Fruit fly (Drosophila melanogaster) whole organism, embryonic: ENCODE data around the gene obst-G.

Experiments
- CG10209 ChIP-seq: fragments of 200-800 bp; sonication (Bioruptor generic); optimal IDR thresholded peaks from 3 replicates; lab custom pipeline; 2017; ENCODE audit warnings: missing biosample characterization, mild to moderate bottlenecking, missing genetic modification characterization, missing genetic modification reagents
- CG10321 ChIP-seq: fragments of 200-800 bp; sonication (Bioruptor generic); IDR thresholded peaks from 2 replicates; pipeline ENCODE4 v1.3.6; 2022; ENCODE audit warnings: missing biosample characterization, missing genetic modification characterization
- CG11247 ChIP-seq: fragments of 200-800 bp; sonication (Bioruptor generic); IDR thresholded peaks from 2 replicates; pipeline ENCODE4 v1.3.6; 2022; ENCODE audit warnings: missing biosample characterization, missing genetic modification characterization
- CG14667 ChIP-seq: fragments of 200-800 bp; sonication (Bioruptor generic); IDR thresholded peaks from 2 replicates; pipeline ENCODE4 v1.3.6; 2022; ENCODE audit warnings: missing biosample characterization, missing genetic modification characterization
- CG15011 ChIP-seq: fragments of 200-800 bp; sonication (Bioruptor generic); optimal IDR thresholded peaks from 3 replicates; lab custom pipeline; 2018; ENCODE audit warnings: missing biosample characterization, mild to moderate bottlenecking, missing genetic modification characterization
- CG15479 ChIP-seq: fragments of 200-800 bp; sonication (Bioruptor generic); optimal IDR thresholded peaks from 3 replicates; lab custom pipeline; 2019; ENCODE audit warnings: missing biosample characterization, mild to moderate bottlenecking, missing genetic modification characterization, moderate library complexity
- CG1603 ChIP-seq: fragments of 200-800 bp; sonication (Bioruptor generic); optimal IDR thresholded peaks from 2 replicates; lab custom pipeline; 2019; ENCODE audit warnings: missing biosample characterization, mild to moderate bottlenecking, missing genetic modification characterization, moderate library complexity
- CG17385 ChIP-seq: fragments of 200-800 bp; sonication (Bioruptor generic); optimal IDR thresholded peaks from 3 replicates; lab custom pipeline; 2018; ENCODE audit warnings: missing biosample characterization, mild to moderate bottlenecking, missing genetic modification characterization
- CG17912 ChIP-seq: fragments of 200-800 bp; sonication (Bioruptor generic); optimal IDR thresholded peaks from 2 replicates; lab custom pipeline; 2018; ENCODE audit warnings: missing biosample characterization, mild to moderate bottlenecking, missing genetic modification characterization
- CG18011 ChIP-seq: fragments of 200-800 bp; sonication (Bioruptor generic); optimal IDR thresholded peaks from 2 replicates; lab custom pipeline; 2017; ENCODE audit warnings: missing biosample characterization, missing genetic modification characterization, mild to moderate bottlenecking, moderate library complexity, missing genotype
- CG1832 ChIP-seq: fragments of 200-800 bp; sonication (Bioruptor generic); optimal IDR thresholded peaks from 2 replicates; lab custom pipeline; 2017; ENCODE audit warnings: missing biosample characterization, mild to moderate bottlenecking, missing genetic modification characterization, inconsistent platforms
- CG42726 ChIP-seq: fragments of 200-800 bp; sonication (Bioruptor generic); IDR thresholded peaks from 2 replicates; pipeline ENCODE4 v1.3.6; 2022; ENCODE audit warnings: missing biosample characterization, missing genetic modification characterization; ENCODE audit not compliant: partially characterized antibody
- CG6254 ChIP-seq: fragments of 200-800 bp; sonication (Bioruptor generic); optimal IDR thresholded peaks from 3 replicates; lab custom pipeline; 2017; ENCODE audit warnings: mild to moderate bottlenecking, missing biosample characterization, missing genetic modification reagents, missing genetic modification characterization
- CG6791 ChIP-seq: fragments of 200-800 bp; sonication (Bioruptor generic); IDR thresholded peaks from 3 replicates; pipeline ENCODE4 v1.3.6; 2022; ENCODE audit warnings: missing biosample characterization, missing genetic modification characterization; ENCODE audit not compliant: partially characterized antibody
- CG8478 ChIP-seq: fragments of >200 bp; optimal IDR thresholded peaks from 2 replicates; lab custom pipeline; 2018
- Chrac-16 ChIP-seq: fragments of 200-800 bp; sonication (Bioruptor generic); optimal IDR thresholded peaks from 3 replicates; lab custom pipeline; 2016; ENCODE audit warnings: missing biosample characterization, missing genetic modification characterization
- Deaf1 ChIP-seq: fragments of 200-800 bp; optimal IDR thresholded peaks from 3 replicates; lab custom pipeline; 2019; ENCODE audit warnings: missing biosample characterization, mild to moderate bottlenecking, missing genetic modification characterization, moderate library complexity
- Dip3 ChIP-seq: fragments of 200-800 bp; sonication (Bioruptor generic); optimal IDR thresholded peaks from 3 replicates; lab custom pipeline; 2016; ENCODE audit warnings: missing biosample characterization, missing genetic modification characterization
- Doc2 ChIP-seq: fragments of 200-800 bp; sonication (Bioruptor generic); IDR thresholded peaks from 2 replicates; pipeline ENCODE4 v1.3.6; 2022; ENCODE audit warnings: missing biosample characterization, missing genetic modification characterization
- Drgx ChIP-seq: fragments of 200-800 bp; sonication (Bioruptor generic); IDR thresholded peaks from 2 replicates; pipeline ENCODE4 v1.3.6; 2022; ENCODE audit warnings: missing biosample characterization, missing genetic modification characterization
- Fer3 ChIP-seq: fragments of 200-800 bp; sonication (Bioruptor generic); optimal IDR thresholded peaks from 2 replicates; lab custom pipeline; 2018; ENCODE audit warnings: missing biosample characterization, mild to moderate bottlenecking, missing genetic modification characterization, moderate library complexity
- Kr ChIP-seq: fragments of 200-800 bp; sonication (Bioruptor generic); optimal IDR thresholded peaks from 2 replicates; lab custom pipeline; 2017; ENCODE audit warnings: missing biosample characterization, mild to moderate bottlenecking, missing genetic modification characterization
- MTF-1 ChIP-seq: fragments of 200-800 bp; sonication (Bioruptor generic); optimal IDR thresholded peaks from 2 replicates; lab custom pipeline; 2018; ENCODE audit warnings: missing biosample characterization, mild to moderate bottlenecking, missing genetic modification characterization, borderline replicate concordance
- Med ChIP-seq: fragments of 200-800 bp; sonication (Bioruptor generic); peaks from one replicate; lab custom pipeline; 2016; ENCODE audit warnings: missing biosample characterization, missing genetic modification characterization, mild to moderate bottlenecking, inconsistent platforms, moderate library complexity
- Neu2 ChIP-seq: fragments of 200-800 bp; sonication (Bioruptor generic); optimal IDR thresholded peaks from 3 replicates; lab custom pipeline; 2016; ENCODE audit warnings: missing biosample characterization, missing genetic modification characterization, borderline replicate concordance
- Nf-YA ChIP-seq: fragments of 200-800 bp; sonication (Bioruptor generic); IDR thresholded peaks from 2 replicates; pipeline ENCODE4 v1.3.6; 2022; ENCODE audit warnings: missing biosample characterization, missing genetic modification characterization
- Nf-YB ChIP-seq: fragments of 200-800 bp; sonication (Bioruptor generic); optimal IDR thresholded peaks from 3 replicates; lab custom pipeline; 2019; ENCODE audit warnings: missing biosample characterization, mild to moderate bottlenecking, missing genetic modification characterization, moderate library complexity
- Nf-YC ChIP-seq: fragments of 200-800 bp; optimal IDR thresholded peaks from 3 replicates; lab custom pipeline; 2019; ENCODE audit warnings: missing biosample characterization, mild to moderate bottlenecking, missing genetic modification characterization, moderate library complexity
- Oli ChIP-seq: fragments of 200-800 bp; sonication (Bioruptor generic); optimal IDR thresholded peaks from 2 replicates; lab custom pipeline; 2018; ENCODE audit warnings: missing biosample characterization, mild to moderate bottlenecking, missing genetic modification characterization, moderate library complexity
- Pdp1 ChIP-seq, 2 experiments: fragments of 200-800 bp; sonication (Bioruptor generic); optimal IDR thresholded peaks; 3 replicates each; lab custom pipeline; 2016; ENCODE audit warnings: missing biosample characterization in 2 of 2, missing genetic modification characterization in 2 of 2, mild to moderate bottlenecking in 1 of 2, moderate library complexity in 1 of 2
- Ravus ChIP-seq: fragments of 200-800 bp; sonication (Bioruptor generic); IDR thresholded peaks from 2 replicates; pipeline ENCODE4 v1.3.6; 2022; ENCODE audit warnings: missing biosample characterization, missing genetic modification characterization
- Scr ChIP-seq: fragments of 200-800 bp; sonication (Bioruptor generic); IDR thresholded peaks from 2 replicates; pipeline ENCODE4 v1.3.6; 2022; ENCODE audit warnings: missing biosample characterization, missing genetic modification characterization; ENCODE audit not compliant: partially characterized antibody
- Ssrp ChIP-seq: fragments of 200-800 bp; sonication (Bioruptor generic); optimal IDR thresholded peaks from 2 replicates; lab custom pipeline; 2018; ENCODE audit warnings: missing biosample characterization, mild to moderate bottlenecking, missing genetic modification characterization, moderate library complexity
- Trl ChIP-seq, 3 experiments: fragments of >200 bp in 2 of 3; fragments of 200-800 bp in 1 of 3; sonication (Bioruptor generic) in 1 of 3; optimal IDR thresholded peaks; 2 replicates in 1 of 3; 3 replicates in 2 of 3; lab custom pipeline; 2016 to 2017; ENCODE audit warnings: missing biosample characterization in 1 of 3, missing genetic modification characterization in 1 of 3
- YL-1 ChIP-seq: fragments of 200-800 bp; sonication (Bioruptor generic); optimal IDR thresholded peaks from 3 replicates; lab custom pipeline; 2017; ENCODE audit warnings: missing biosample characterization, mild to moderate bottlenecking, missing genetic modification characterization
- aop ChIP-seq: fragments of 200-800 bp; sonication (Bioruptor generic); IDR thresholded peaks from 2 replicates; pipeline ENCODE4 v1.3.6; 2022; ENCODE audit warnings: missing biosample characterization, missing genetic modification characterization
- cad ChIP-seq: fragments of >200 bp; optimal IDR thresholded peaks from 2 replicates; lab custom pipeline; 2017; ENCODE audit warnings: missing biosample characterization, missing genetic modification characterization
- chinmo ChIP-seq: fragments of 200-800 bp; sonication (Bioruptor generic); IDR thresholded peaks from 4 replicates; pipeline ENCODE4 v1.3.6; 2022; ENCODE audit warnings: missing biosample characterization, missing genetic modification characterization; ENCODE audit not compliant: partially characterized antibody
- gsb-n ChIP-seq: fragments of 200-800 bp; sonication (Bioruptor generic); optimal IDR thresholded peaks from 3 replicates; lab custom pipeline; 2018; ENCODE audit warnings: missing biosample characterization, mild to moderate bottlenecking, missing genetic modification characterization
- hkb ChIP-seq, 2 experiments: fragments of 200-800 bp in 1 of 2; fragments of >200 bp in 1 of 2; sonication (Bioruptor generic) in 1 of 2; IDR thresholded peaks in 1 of 2; optimal IDR thresholded peaks in 1 of 2; 2 replicates each; pipeline versions ENCODE4 v1.3.6 to Lab custom; 2017 to 2022; ENCODE audit warnings: missing biosample characterization in 1 of 2, missing genetic modification characterization in 1 of 2
- hth ChIP-seq: fragments of >200 bp; optimal IDR thresholded peaks from 2 replicates; lab custom pipeline; 2017; ENCODE audit warnings: inconsistent platforms
- lilli ChIP-seq: fragments of 200-800 bp; sonication (Bioruptor generic); optimal IDR thresholded peaks from 3 replicates; lab custom pipeline; 2016; ENCODE audit warnings: missing biosample characterization, missing genetic modification characterization
- mirr ChIP-seq: fragments of 200-800 bp; sonication (Bioruptor generic); optimal IDR thresholded peaks from 3 replicates; lab custom pipeline; 2018; ENCODE audit warnings: missing biosample characterization, mild to moderate bottlenecking, missing genetic modification characterization
- otp ChIP-seq: fragments of 200-800 bp; sonication (Bioruptor generic); IDR thresholded peaks from 3 replicates; pipeline ENCODE4, ENCODE4 v1.3.6; 2022; ENCODE audit warnings: missing biosample characterization, missing genetic modification characterization
- ranshi ChIP-seq: fragments of 200-800 bp; sonication (Bioruptor generic); IDR thresholded peaks from 2 replicates; pipeline ENCODE4 v1.3.6; 2022; ENCODE audit warnings: missing biosample characterization, missing genetic modification characterization
- sob ChIP-seq: fragments of 200-800 bp; sonication (Bioruptor generic); IDR thresholded peaks from 2 replicates; pipeline ENCODE4 v1.3.6; 2022; ENCODE audit warnings: missing biosample characterization, missing genetic modification characterization
- stwl ChIP-seq: fragments of 200-800 bp; sonication (Bioruptor generic); optimal IDR thresholded peaks from 3 replicates; lab custom pipeline; 2018; ENCODE audit warnings: missing biosample characterization, mild to moderate bottlenecking, missing genetic modification characterization, moderate library complexity
- trh ChIP-seq: fragments of 200-800 bp; sonication (Bioruptor generic); optimal IDR thresholded peaks from 2 replicates; lab custom pipeline; 2016; ENCODE audit warnings: missing biosample characterization, missing genetic modification characterization
- twi ChIP-seq: fragments of 200-800 bp; optimal IDR thresholded peaks from 2 replicates; lab custom pipeline; 2019; ENCODE audit warnings: missing biosample characterization, mild to moderate bottlenecking, missing genetic modification characterization, moderate library complexity
- vfl ChIP-seq: fragments of 200-800 bp; sonication (Bioruptor generic); optimal IDR thresholded peaks from 2 replicates; lab custom pipeline; 2016; ENCODE audit warnings: missing biosample characterization, missing genetic modification characterization

The obst-G gene

dm6 chr3L:11927287-11927743 is 25.8 kb downstream of the obst-G start, which contains the start of gene byn:
byn (plus strand) TSS chr3L:11927693.
- no peak for TF ChIP-seq Fer3 (tag; lab: Kevin White, UChicago)
- no peak for TF ChIP-seq CG18011 (GFP tag; lab: Kevin White, UChicago)
- TF ChIP-seq Drgx (GFP tag; lab: Robert Waterston, UW): no peak
- no peak for TF ChIP-seq Trl (optimal IDR thresholded peaks at IDR 0.05; lab: Kevin White, UChicago)
- no peak for TF ChIP-seq Trl (GFP tag; optimal IDR thresholded peaks at IDR 0.05; lab: Kevin White, UChicago)
- no peak for TF ChIP-seq Med (GFP tag; lab: Kevin White, UChicago)
- peak; percentile 84 for TF ChIP-seq CG1832 (GFP tag; lab: Kevin White, UChicago)
- TF ChIP-seq CG15011: no peak
- no peak for TF ChIP-seq Chrac-16 (GFP tag; lab: Kevin White, UChicago)
- TF ChIP-seq ranshi (GFP tag; lab: Robert Waterston, UW): 0 out of 2 replicates have a peak, but pooled peaks have one; percentile 16
- TF ChIP-seq CG6791 (GFP tag; lab: Robert Waterston, UW): 0 out of 3 replicates have a peak, but pooled peaks have one; percentile 10
- no peak for TF ChIP-seq gsb-n (tag; lab: Kevin White, UChicago)
- TF ChIP-seq YL-1 (GFP tag; lab: Kevin White, UChicago): no peak
- no peak for TF ChIP-seq hth (lab: Kevin White, UChicago)
- peak; percentile 95 for TF ChIP-seq Nf-YB (GFP tag; lab: Kevin White, UChicago)
- TF ChIP-seq sob (GFP tag; lab: Robert Waterston, UW): 0 out of 2 replicates have a peak, but pooled peaks have one; percentile 13
- peak; percentile 44 for TF ChIP-seq CG8478 (lab: Kevin White, UChicago)
- TF ChIP-seq Kr (GFP tag; lab: Kevin White, UChicago): no peak
- TF ChIP-seq CG17385 (GFP tag; lab: Kevin White, UChicago): no peak
- TF ChIP-seq stwl (tag; lab: Kevin White, UChicago): no peak
- no peak for TF ChIP-seq lilli (GFP tag; lab: Kevin White, UChicago)
- TF ChIP-seq chinmo (GFP tag; lab: Robert Waterston, UW): 0 out of 4 replicates have a peak, but pooled peaks have one; percentile 31
- TF ChIP-seq Dip3 (GFP tag; lab: Kevin White, UChicago): no peak
- TF ChIP-seq Oli (tag; lab: Kevin White, UChicago): no peak
- 0 out of 2 replicates have a peak, but pooled peaks have one; percentile 11 for TF ChIP-seq Scr
- TF ChIP-seq vfl: peak; percentile 5
- no peak for TF ChIP-seq Doc2 (GFP tag; lab: Robert Waterston, UW)
- peak; percentile 64 for TF ChIP-seq Deaf1 (tag; lab: Kevin White, UChicago)
- 0 out of 3 replicates have a peak, but pooled peaks have one; percentile 31 for TF ChIP-seq otp (GFP tag; lab: Robert Waterston, UW)
- TF ChIP-seq Nf-YC (tag; lab: Kevin White, UChicago): peak; percentile 95
- TF ChIP-seq CG10209: no peak
- peak; percentile 45; the same call in 1 of the 2 replicates for TF ChIP-seq Nf-YA
- TF ChIP-seq CG42726: 0 out of 2 replicates have a peak, but pooled peaks have one; percentile 32
- no peak for TF ChIP-seq CG1603 (tag; lab: Kevin White, UChicago)
- no peak for TF ChIP-seq CG14667 (GFP tag; lab: Robert Waterston, UW)
- TF ChIP-seq CG10321 (GFP tag; lab: Robert Waterston, UW): peak; percentile 91
- TF ChIP-seq Ssrp: no peak

- TF ChIP-seq CG15479 (GFP tag; lab: Kevin White, UChicago) (peak; percentile 79), CG17912 (no peak), vfl (no peak), CG6254 (GFP tag; lab: Kevin White, UChicago) (no peak), hkb (optimal IDR thresholded peaks at IDR 0.05; lab: Kevin White, UChicago) (no peak), hkb (GFP tag; IDR thresholded peaks at IDR 0.05; lab: Robert Waterston, UW) (no peak), CG11247 (GFP tag; lab: Robert Waterston, UW) (0 out of 2 replicates have a peak, but pooled peaks have one; percentile 2), MTF-1 (no peak), aop (GFP tag; lab: Robert Waterston, UW) (no peak), cad (GFP tag; lab: Kevin White, UChicago) (peak; percentile 99), Deaf1 (tag; lab: Kevin White, UChicago) (no peak), Pdp1 (GFP tag; optimal IDR thresholded peaks at IDR 0.05; lab: Kevin White, UChicago) (no peak), mirr (no peak), twi (no peak), Ravus (GFP tag; lab: Robert Waterston, UW) (no peak), trh (GFP tag; lab: Kevin White, UChicago) (no peak), Neu2 (GFP tag; lab: Kevin White, UChicago) (no peak)
Observed at dm6 chr3L:11925382-11925781, 27.7 kb downstream of the obst-G start.
